Fruit fly (Drosophila melanogaster) whole organism, wandering third instar larva: Measurements from ENCODE around the gene ND-B14.5A.
A peak's percentile ranks its signal among the peaks of the same experiment; 100 is the strongest.

ENCODE experiments used
- Abd-B ChIP-seq: fragments of >200 bp; optimal IDR thresholded peaks from 2 replicates; lab custom pipeline; 2017; ENCODE audit warnings: missing biosample characterization, missing genetic modification characterization
- CG32264 ChIP-seq: fragments of 200-800 bp; sonication (Bioruptor generic); optimal IDR thresholded peaks from 2 replicates; lab custom pipeline; 2016; ENCODE audit warnings: missing biosample characterization, missing genetic modification characterization
- Dif ChIP-seq: fragments of 200-275, 200-300 bp; sonication (Bioruptor generic); optimal IDR thresholded peaks from 2 replicates; lab custom pipeline; 2018; ENCODE audit warnings: missing biosample characterization, missing genetic modification characterization; ENCODE audit not compliant: partially characterized antibody
- HLH106 ChIP-seq: fragments of 200-800 bp; optimal IDR thresholded peaks from 3 replicates; lab custom pipeline; 2019; ENCODE audit warnings: missing biosample characterization, mild to moderate bottlenecking, missing genetic modification characterization, moderate library complexity
- Hnf4 ChIP-seq: fragments of 200-800 bp; sonication (Bioruptor generic); optimal IDR thresholded peaks from 2 replicates; lab custom pipeline; 2016; ENCODE audit warnings: missing biosample characterization, mild to moderate bottlenecking, missing genetic modification characterization
- Hr83 ChIP-seq: fragments of 200-300 bp; sonication (Bioruptor generic); optimal IDR thresholded peaks from 2 replicates; lab custom pipeline; 2016; ENCODE audit warnings: missing biosample characterization, mild to moderate bottlenecking, missing genetic modification characterization, moderate library complexity; ENCODE audit not compliant: poor library complexity, severe bottlenecking
- Jra ChIP-seq: sonication (Bioruptor generic); optimal IDR thresholded peaks from 2 replicates; lab custom pipeline; 2016; ENCODE audit warnings: missing biosample characterization, missing genetic modification characterization
- Mio ChIP-seq: sonication (Bioruptor generic); optimal IDR thresholded peaks from 2 replicates; lab custom pipeline; 2016; ENCODE audit warnings: missing biosample characterization, missing genetic modification characterization
- Myc ChIP-seq: fragments of >200 bp; optimal IDR thresholded peaks from 2 replicates; lab custom pipeline; 2017
- OdsH ChIP-seq: fragments of 200-800 bp; sonication (Bioruptor generic); optimal IDR thresholded peaks from 2 replicates; lab custom pipeline; 2016; ENCODE audit warnings: missing biosample characterization, mild to moderate bottlenecking, missing genetic modification characterization
- Rel ChIP-seq, 2 experiments: fragments of 200-800 bp; sonication (Bioruptor generic) in 1 of 2; optimal IDR thresholded peaks; 2 replicates in 1 of 2; 3 replicates in 1 of 2; lab custom pipeline; 2016 to 2019; ENCODE audit warnings: mild to moderate bottlenecking in 2 of 2, missing biosample characterization in 2 of 2, missing genetic modification characterization in 2 of 2, moderate library complexity in 1 of 2
- Sp1 ChIP-seq: fragments of 200-800 bp; sonication (Bioruptor generic); optimal IDR thresholded peaks from 3 replicates; lab custom pipeline; 2019; ENCODE audit warnings: missing biosample characterization, mild to moderate bottlenecking, missing genetic modification characterization, moderate library complexity
- Vsx2 ChIP-seq: fragments of 200-300, 225-300 bp; sonication (Bioruptor generic); optimal IDR thresholded peaks from 2 replicates; lab custom pipeline; 2018; ENCODE audit warnings: missing biosample characterization, missing genetic modification characterization; ENCODE audit not compliant: partially characterized antibody
- br ChIP-seq: fragments of 200-800 bp; sonication (Bioruptor generic); optimal IDR thresholded peaks from 2 replicates; lab custom pipeline; 2016; ENCODE audit warnings: missing biosample characterization, missing genetic modification characterization
- brk ChIP-seq: fragments of 200-800 bp; sonication (Bioruptor generic); optimal IDR thresholded peaks from 2 replicates; lab custom pipeline; 2016; ENCODE audit warnings: missing biosample characterization, mild to moderate bottlenecking, missing genetic modification characterization
- dl ChIP-seq, 2 experiments: fragments of 175-275, 200-275 bp in 1 of 2; fragments of 200-275 bp in 1 of 2; sonication (Bioruptor generic); optimal IDR thresholded peaks; lab custom pipeline; 2018; ENCODE audit warnings: mild to moderate bottlenecking in 2 of 2, missing biosample characterization in 2 of 2, missing genetic modification characterization in 2 of 2, moderate library complexity in 2 of 2; ENCODE audit not compliant: partially characterized antibody in 2 of 2, insufficient read depth in 1 of 2
- dmrt93B ChIP-seq: fragments of 200-800 bp; sonication (Bioruptor generic); optimal IDR thresholded peaks from 2 replicates; lab custom pipeline; 2018; ENCODE audit warnings: missing biosample characterization, mild to moderate bottlenecking, missing genetic modification characterization
- dsf ChIP-seq: sonication (Bioruptor generic); optimal IDR thresholded peaks from 2 replicates; lab custom pipeline; 2016; ENCODE audit warnings: missing biosample characterization, missing genetic modification characterization, borderline replicate concordance
- ey ChIP-seq: fragments of 200-800 bp; sonication (Bioruptor generic); optimal IDR thresholded peaks from 2 replicates; lab custom pipeline; 2016; ENCODE audit warnings: missing biosample characterization, missing genetic modification characterization
- foxo ChIP-seq, 2 experiments: fragments of 200-800 bp; sonication (Bioruptor generic); optimal IDR thresholded peaks; 2 replicates in 1 of 2; 3 replicates in 1 of 2; lab custom pipeline; 2016 to 2017; ENCODE audit warnings: missing biosample characterization in 2 of 2, missing genetic modification characterization in 2 of 2
- fru ChIP-seq: fragments of 200-800 bp; sonication (Bioruptor generic); optimal IDR thresholded peaks from 3 replicates; lab custom pipeline; 2016; ENCODE audit warnings: missing biosample characterization, mild to moderate bottlenecking, missing genetic modification characterization
- h ChIP-seq: fragments of 200-800 bp; sonication (Bioruptor generic); optimal IDR thresholded peaks from 3 replicates; lab custom pipeline; 2016; ENCODE audit warnings: missing biosample characterization, mild to moderate bottlenecking, missing genetic modification characterization
- jim ChIP-seq: fragments of 175-275, 200-325 bp; sonication (Bioruptor generic); optimal IDR thresholded peaks from 2 replicates; lab custom pipeline; 2016; ENCODE audit warnings: missing biosample characterization, mild to moderate bottlenecking, missing genetic modification characterization
- lola ChIP-seq: fragments of >200 bp; optimal IDR thresholded peaks from 2 replicates; lab custom pipeline; 2017; ENCODE audit warnings: missing biosample characterization, missing genetic modification characterization
- rgr ChIP-seq: fragments of 200-800 bp; sonication (Bioruptor generic); optimal IDR thresholded peaks from 3 replicates; lab custom pipeline; 2016; ENCODE audit warnings: missing biosample characterization, mild to moderate bottlenecking, missing genetic modification characterization
- sage ChIP-seq: fragments of 200-800 bp; sonication (Bioruptor generic); optimal IDR thresholded peaks from 2 replicates; lab custom pipeline; 2016; ENCODE audit warnings: missing biosample characterization, mild to moderate bottlenecking, missing genetic modification characterization
- sv ChIP-seq: fragments of 200-800 bp; sonication (Bioruptor generic); optimal IDR thresholded peaks from 3 replicates; lab custom pipeline; 2016; ENCODE audit warnings: missing biosample characterization, missing genetic modification characterization
- tai ChIP-seq: sonication (Bioruptor generic); optimal IDR thresholded peaks from 2 replicates; lab custom pipeline; 2016; ENCODE audit warnings: missing biosample characterization, missing genetic modification characterization
- usp ChIP-seq: fragments of >200 bp; optimal IDR thresholded peaks from 2 replicates; lab custom pipeline; 2017; ENCODE audit warnings: missing biosample characterization, missing genetic modification characterization
- woc ChIP-seq: sonication (Bioruptor generic); optimal IDR thresholded peaks from 2 replicates; lab custom pipeline; 2016; ENCODE audit warnings: missing biosample characterization, mild to moderate bottlenecking, missing genetic modification characterization

The ND-B14.5A gene

dm6 chrX:2199303-2199702, 27.0 kb downstream of the ND-B14.5A start:
- TF ChIP-seq rgr (GFP tag; lab: Kevin White, UChicago) (no peak), Hr83 (GFP tag; lab: Kevin White, UChicago) (no peak), br (no peak), h (GFP tag; lab: Kevin White, UChicago) (peak; percentile 22)

- TF ChIP-seq sage (GFP tag; lab: Kevin White, UChicago) (no peak), Myc (lab: Kevin White, UChicago) (no peak), Hr83 (GFP tag; lab: Kevin White, UChicago) (no peak), usp (GFP tag; lab: Kevin White, UChicago) (no peak), h (GFP tag; lab: Kevin White, UChicago) (no peak), Abd-B (GFP tag; lab: Kevin White, UChicago) (no peak), woc (GFP tag; lab: Kevin White, UChicago) (no peak), Dif (GFP tag; lab: Kevin White, UChicago) (no peak), dmrt93B (GFP tag; lab: Kevin White, UChicago) (no peak), brk (GFP tag; lab: Kevin White, UChicago) (no peak), sv (GFP tag; lab: Kevin White, UChicago) (no peak), Hnf4 (GFP tag; lab: Kevin White, UChicago) (no peak), HLH106 (tag; lab: Kevin White, UChicago) (no peak), foxo (GFP tag; optimal IDR thresholded peaks at IDR 0.05; lab: Kevin White, UChicago) (no peak), Jra (GFP tag; lab: Kevin White, UChicago) (no peak), dsf (no peak), br (no peak), ey (GFP tag; lab: Kevin White, UChicago) (no peak)
These were observed 31.4 kb downstream of the ND-B14.5A start, which contains the start of gene FarO for dm6 chrX:2203766-2204165. Gene FarO (minus strand): TSS chrX:2203866.

dm6 chrX:2208641-2209241, 36.4 kb downstream of the ND-B14.5A start:
- TF ChIP-seq Hnf4 (GFP tag; lab: Kevin White, UChicago) (no peak), h (GFP tag; lab: Kevin White, UChicago) (no peak), Sp1 (no peak), Mio (no peak), woc (GFP tag; lab: Kevin White, UChicago) (no peak), OdsH (GFP tag; lab: Kevin White, UChicago) (no peak), tai (no peak), br (no peak), lola (no peak), Myc (lab: Kevin White, UChicago) (no peak), Dif (GFP tag; lab: Kevin White, UChicago) (no peak), HLH106 (tag; lab: Kevin White, UChicago) (no peak), dl (GFP tag; optimal IDR thresholded peaks at IDR 0.05; lab: Kevin White, UChicago; ENCODE audit: insufficient read depth in 1 of 2, partially characterized antibody in 2 of 2) (no peak), Vsx2 (GFP tag; lab: Kevin White, UChicago) (no peak), dsf (no peak), CG32264 (GFP tag; lab: Kevin White, UChicago) (no peak), jim (GFP tag; lab: Kevin White, UChicago) (no peak), foxo (GFP tag; optimal IDR thresholded peaks at IDR 0.05; lab: Kevin White, UChicago) (no peak), Jra (GFP tag; lab: Kevin White, UChicago) (no peak), Abd-B (GFP tag; lab: Kevin White, UChicago) (no peak)
- TF ChIP-seq, all 38 proteins: peak for 0

dm6 chrX:2212327-2212820, 40.0 kb downstream of the ND-B14.5A start:
- TF ChIP-seq h (GFP tag; lab: Kevin White, UChicago): peak; percentile 15
- peak; percentile 36 for TF ChIP-seq fru (GFP tag; lab: Kevin White, UChicago)
- no peak for TF ChIP-seq sv (GFP tag; lab: Kevin White, UChicago)
- no peak for TF ChIP-seq Mio
- TF ChIP-seq Rel (GFP tag; optimal IDR thresholded peaks at IDR 0.05; lab: Kevin White, UChicago): no peak
- TF ChIP-seq Rel (tag; optimal IDR thresholded peaks at IDR 0.05; lab: Kevin White, UChicago): peak; percentile 65
- peak; percentile 36 for TF ChIP-seq HLH106 (tag; lab: Kevin White, UChicago)
- peak in 1 of 2 experiments; percentile 23 for TF ChIP-seq foxo (GFP tag; optimal IDR thresholded peaks at IDR 0.05; lab: Kevin White, UChicago)
